Fruit fly (Drosophila melanogaster): ENCODE data around the gene CG13912.

Gene CG13912

DNA sequence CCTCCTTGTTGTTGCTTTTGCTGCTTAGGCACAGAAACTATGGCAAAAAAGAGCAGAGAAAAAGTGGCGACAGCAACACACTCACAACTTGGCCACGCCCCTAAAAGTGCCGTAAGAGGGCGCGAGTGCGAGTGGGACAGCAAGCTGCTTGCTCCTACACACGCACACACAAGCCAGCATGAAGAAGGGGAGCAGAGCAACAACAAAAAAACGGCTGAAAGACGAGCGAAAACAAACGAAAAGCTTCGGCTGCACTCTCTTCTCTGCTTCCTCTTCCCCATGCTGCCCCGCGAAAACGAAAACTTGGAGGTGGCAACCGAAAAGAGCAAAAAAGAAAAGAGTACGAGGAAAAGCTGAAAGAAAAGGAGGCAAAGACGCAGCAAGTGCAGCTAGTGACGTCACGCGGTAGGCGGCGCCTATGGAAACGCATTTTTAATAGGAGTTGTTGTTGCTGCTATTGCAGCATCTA, 11.2 kb upstream of the CG13912 start:
- no peak for TF ChIP-seq CG17801 (GFP tag; optimal IDR thresholded peaks at IDR 0.05; ENCODE audit: partially characterized antibody)

dm6 chr3L:1183467-1183866, 5.9 kb upstream of the CG13912 start:
- no peak for TF ChIP-seq CG17801 (GFP tag; optimal IDR thresholded peaks at IDR 0.05; ENCODE audit: partially characterized antibody)

DNA sequence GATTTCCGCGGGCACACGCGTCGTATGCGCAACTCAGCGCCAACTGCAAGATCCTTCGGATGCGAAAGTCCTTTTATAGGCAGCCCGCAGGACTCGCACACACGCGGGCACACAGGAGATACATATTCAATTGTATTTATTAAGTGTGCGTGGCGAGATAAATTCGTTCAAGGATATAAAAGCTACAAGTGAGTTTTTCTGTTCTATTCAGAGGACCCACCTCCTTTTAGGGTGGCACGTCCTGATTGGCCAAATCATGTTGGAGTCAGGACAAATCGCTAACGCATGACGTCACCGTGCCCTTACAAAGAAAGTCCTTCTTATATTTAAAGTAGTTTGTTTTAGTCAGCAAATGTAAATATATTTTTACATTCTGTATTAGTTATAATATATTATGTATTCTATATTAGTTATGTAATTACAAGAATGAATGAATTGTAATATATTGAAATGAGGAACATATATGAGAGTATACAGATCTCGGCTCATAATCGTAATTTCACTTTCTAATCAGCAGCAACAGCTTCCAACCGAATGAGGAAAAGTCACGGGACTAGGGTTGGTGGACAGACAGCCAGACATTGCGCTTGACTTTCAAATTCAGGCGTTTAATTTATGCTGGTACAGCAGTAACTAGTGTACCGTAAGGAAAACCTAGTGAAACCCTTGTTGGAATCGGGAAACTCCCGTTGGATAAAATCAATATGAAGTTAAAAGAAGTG, 3.9 kb downstream of the CG13912 start, which contains the start of gene Trhn:
Trhn (minus strand) TSS at position 51 of the 722 bp plus-strand sequence.
- TF ChIP-seq CG17801 (GFP tag; optimal IDR thresholded peaks at IDR 0.05; ENCODE audit: partially characterized antibody): no peak

dm6 chr3L:1195202-1195601, 5.8 kb downstream of the CG13912 start, which contains the start of gene LysX:
TSS of gene LysX (minus strand) at chr3L:1195302.
- no peak for TF ChIP-seq CG17801 (GFP tag; optimal IDR thresholded peaks at IDR 0.05; ENCODE audit: partially characterized antibody)

DNA sequence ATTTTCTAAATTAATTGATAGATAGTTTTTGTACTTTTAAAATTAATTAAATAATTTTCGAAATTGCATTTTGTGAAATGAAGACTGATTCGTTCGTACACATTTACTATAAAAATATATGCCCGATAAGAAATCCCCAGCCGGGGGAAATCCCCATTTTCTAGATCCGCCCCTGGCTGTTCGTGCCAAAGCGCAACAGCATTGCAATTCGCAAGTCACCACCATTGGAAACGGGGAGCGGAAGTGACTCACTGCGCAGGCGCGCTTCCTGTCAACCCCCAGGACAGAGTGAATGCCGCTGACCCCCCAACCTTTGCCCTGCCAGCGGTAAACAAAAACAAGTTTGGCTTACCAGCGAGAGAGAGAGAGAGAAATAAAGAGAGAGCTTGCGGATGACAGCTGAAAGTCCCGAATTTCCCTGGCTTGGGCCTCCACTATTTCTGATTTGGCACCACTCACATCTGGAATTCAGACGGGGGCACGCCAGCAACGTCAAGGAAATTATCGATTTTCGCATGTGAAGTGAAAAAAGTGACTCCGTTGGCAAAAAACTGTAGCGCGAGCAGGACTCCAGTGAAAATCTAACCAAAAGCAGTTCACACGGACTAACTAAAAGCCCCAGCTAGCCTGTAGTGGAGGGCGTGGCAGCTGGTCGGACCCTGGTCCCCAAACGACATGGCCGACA, 6.6 kb downstream of the CG13912 start, which contains the start of gene Aplip1:
Aplip1 (plus strand) TSS at position 450 of the 685 bp plus-strand sequence.
- TF ChIP-seq CG17801 (GFP tag; optimal IDR thresholded peaks at IDR 0.05; ENCODE audit: partially characterized antibody): no peak

dm6 chr3L:1200357-1201051, 11.1 kb downstream of the CG13912 start, which contains the start of gene mwh:
TSS of gene mwh (plus strand) at chr3L:1200786.
- TF ChIP-seq CG17801 (GFP tag; optimal IDR thresholded peaks at IDR 0.05; ENCODE audit: partially characterized antibody): no peak

DNA sequence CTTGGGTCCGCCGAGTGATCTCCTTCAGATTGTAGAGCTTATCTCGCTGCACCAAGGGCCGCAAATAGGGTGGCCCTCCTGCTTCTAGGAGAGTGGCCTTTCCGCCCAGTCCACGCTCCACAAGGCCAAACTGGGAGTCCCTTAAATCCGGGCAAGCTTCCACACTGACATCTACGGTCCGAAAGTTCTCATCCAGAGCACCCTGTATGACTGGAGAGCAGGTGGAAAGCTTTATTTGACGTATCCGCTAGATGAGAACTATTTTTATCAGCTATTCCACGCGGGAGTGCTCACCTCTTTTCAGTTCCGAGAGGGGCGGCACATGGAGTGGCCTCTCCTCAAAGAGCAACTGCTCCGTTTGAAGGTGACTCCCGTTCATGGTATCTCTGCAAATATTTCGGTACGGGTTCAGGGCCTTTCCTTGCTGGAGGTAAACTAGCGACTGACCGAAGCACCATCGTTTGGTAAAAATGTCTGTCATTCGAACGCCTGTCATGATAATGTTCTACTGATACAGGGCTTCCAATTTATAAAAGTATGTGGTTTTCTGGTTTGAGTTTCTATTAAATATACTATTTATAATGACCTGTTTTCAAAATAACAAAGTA, 13.3 kb downstream of the CG13912 start, which contains the start of gene meep:
meep (minus strand) TSS at position 449 of the 608 bp plus-strand sequence.
- no peak for TF ChIP-seq CG17801 (GFP tag; optimal IDR thresholded peaks at IDR 0.05; ENCODE audit: partially characterized antibody)

DNA sequence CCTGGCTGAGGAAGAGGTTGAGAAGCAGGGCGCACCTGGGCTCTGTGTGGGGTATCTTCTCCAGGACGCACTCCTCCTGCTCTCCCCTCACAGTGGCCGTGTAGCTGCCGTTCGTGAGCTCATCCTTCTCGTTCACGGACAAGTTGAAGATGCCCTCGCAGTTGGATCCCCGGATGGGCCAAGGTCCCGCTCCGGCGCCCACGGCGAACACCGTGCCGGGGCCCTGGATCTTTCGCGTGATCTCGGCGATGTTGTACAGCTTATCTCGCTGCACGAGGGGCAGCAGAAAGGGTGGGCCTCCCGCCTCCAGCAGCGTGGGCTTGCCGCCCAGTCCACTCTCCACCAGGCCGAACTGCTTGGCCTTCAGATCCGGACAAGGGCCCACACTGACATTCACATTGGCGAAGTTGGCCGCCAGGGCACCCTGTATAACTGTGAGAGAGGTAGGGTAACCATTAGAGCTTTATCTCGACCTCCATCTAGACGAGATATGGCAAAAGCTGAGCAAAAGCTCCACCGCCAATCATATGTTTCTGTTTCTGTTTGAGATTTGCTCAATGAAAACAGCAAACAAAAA, 14.6 kb downstream of the CG13912 start:
- TF ChIP-seq CG17801 (GFP tag; optimal IDR thresholded peaks at IDR 0.05; ENCODE audit: partially characterized antibody): no peak

- TF ChIP-seq CG17801 (GFP tag; optimal IDR thresholded peaks at IDR 0.05; ENCODE audit: partially characterized antibody): no peak
These were observed 15.5 kb downstream of the CG13912 start, which contains the start of gene CG9119 for dm6 chr3L:1204674-1205547. TSS of gene CG9119 (minus strand) at chr3L:1204795.

- no peak for TF ChIP-seq CG17801 (GFP tag; optimal IDR thresholded peaks at IDR 0.05; ENCODE audit: partially characterized antibody)
These were observed 17.5 kb downstream of the CG13912 start, which contains the start of gene LysB for dm6 chr3L:1206682-1207421. TSS of gene LysB (plus strand) at chr3L:1207371.

DNA sequence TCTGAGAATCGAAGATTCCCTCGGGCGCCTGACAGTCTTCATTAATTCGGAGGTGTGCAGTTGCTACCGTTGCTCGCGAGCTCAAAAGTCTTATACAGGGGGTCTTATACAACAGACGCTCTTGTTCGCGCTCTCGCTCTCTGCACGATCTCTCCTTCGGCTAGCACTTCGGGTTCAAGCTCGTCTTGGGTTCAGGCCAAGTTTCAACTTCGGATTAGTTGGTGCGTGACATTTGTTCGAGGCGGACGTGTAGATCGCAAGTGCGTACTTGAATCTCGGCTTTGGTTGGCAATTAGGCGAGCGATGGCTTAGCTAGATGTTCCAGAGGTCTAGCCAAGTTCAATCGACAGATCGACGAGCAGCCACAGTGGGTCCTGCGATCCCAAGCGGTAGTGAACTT, 18.8 kb downstream of the CG13912 start:
- TF ChIP-seq CG17801 (GFP tag; optimal IDR thresholded peaks at IDR 0.05; ENCODE audit: partially characterized antibody): no peak

dm6 chr3L:1211096-1211495, 21.7 kb downstream of the CG13912 start, which contains the start of gene LysD:
TSS of gene LysD (minus strand) at chr3L:1211196.
- TF ChIP-seq CG17801 (GFP tag; optimal IDR thresholded peaks at IDR 0.05; ENCODE audit: partially characterized antibody): no peak

DNA sequence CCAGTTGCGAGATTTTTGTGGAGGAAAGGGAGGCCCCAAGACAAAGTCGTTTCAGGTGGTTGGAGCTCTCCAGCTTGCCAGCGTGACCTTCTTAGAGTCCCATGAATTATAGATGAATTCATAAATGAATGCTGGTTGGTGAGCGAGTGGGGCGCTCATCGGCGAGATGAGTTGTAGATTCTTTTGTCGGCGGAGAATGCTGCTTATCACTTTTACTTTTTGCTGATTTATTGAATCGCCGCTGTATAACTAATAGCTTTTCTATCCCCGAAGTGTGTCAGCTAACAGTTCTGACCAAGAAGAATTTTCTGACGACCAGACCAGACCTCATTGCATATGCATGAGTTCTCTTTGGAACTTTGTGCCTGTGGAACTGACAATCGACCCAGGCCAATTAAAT, 22.7 kb downstream of the CG13912 start:
- TF ChIP-seq CG17801 (GFP tag; optimal IDR thresholded peaks at IDR 0.05; ENCODE audit: partially characterized antibody): no peak

All from ovary, adult (tissue).